Worm (Caenorhabditis elegans) whole organism, midembryonic: Measurements from ENCODE around the gene C06A1.6.

Experiments
- T22C8.4 ChIP-seq: fragments of 200-800 bp; sonication (Bioruptor generic); IDR thresholded peaks from 2 replicates; pipeline ENCODE4 v1.3.6; 2022; ENCODE audit warnings: missing genetic modification characterization, missing compliant biosample characterization
- cog-1 ChIP-seq: sonication (generic microtip); optimal IDR thresholded peaks from 2 replicates; lab custom pipeline; 2016; ENCODE audit warnings: missing genetic modification characterization, missing compliant biosample characterization
- flt-1 ChIP-seq: fragments of 200-800 bp; sonication (Bioruptor generic); IDR thresholded peaks from 2 replicates; pipeline ENCODE4 v1.3.6; 2022; ENCODE audit warnings: missing genetic modification characterization, missing compliant biosample characterization
- klf-2 ChIP-seq: fragments of 200-800 bp; sonication (Bioruptor generic); conservative IDR thresholded peaks from 2 replicates; pipeline ENCODE4 v1.3.6; 2022; ENCODE audit warnings: missing genetic modification reagents, missing genetic modification characterization, missing compliant biosample characterization
- med-1 ChIP-seq: sonication (generic microtip); optimal IDR thresholded peaks from 2 replicates; lab custom pipeline; 2017; ENCODE audit warnings: missing genetic modification characterization, mild to moderate bottlenecking, missing compliant biosample characterization, antibody characterized with exemption, missing genetic modification reagents; ENCODE audit not compliant: insufficient read depth
- ref-1 ChIP-seq: fragments of 200-800 bp; sonication (Bioruptor generic); conservative IDR thresholded peaks from 2 replicates; pipeline ENCODE4 v1.3.6; 2022; ENCODE audit warnings: missing genetic modification reagents, missing genetic modification characterization, missing compliant biosample characterization
- tab-1 ChIP-seq: fragments of 200-800 bp; sonication (Bioruptor generic); IDR thresholded peaks from 2 replicates; pipeline ENCODE4 v1.3.6; 2022; ENCODE audit warnings: missing genetic modification characterization, missing compliant biosample characterization
- ztf-23 ChIP-seq: fragments of 200-800 bp; sonication (Bioruptor generic); IDR thresholded peaks from 2 replicates; pipeline ENCODE4 v1.3.6; 2022; ENCODE audit warnings: missing genetic modification reagents, missing genetic modification characterization, missing compliant biosample characterization
- ztf-29 ChIP-seq: fragments of 200-800 bp; sonication (Bioruptor generic); IDR thresholded peaks from 2 replicates; pipeline ENCODE4 v1.3.6; 2022; ENCODE audit warnings: missing genetic modification reagents, missing genetic modification characterization, missing compliant biosample characterization

Gene C06A1.6

DNA sequence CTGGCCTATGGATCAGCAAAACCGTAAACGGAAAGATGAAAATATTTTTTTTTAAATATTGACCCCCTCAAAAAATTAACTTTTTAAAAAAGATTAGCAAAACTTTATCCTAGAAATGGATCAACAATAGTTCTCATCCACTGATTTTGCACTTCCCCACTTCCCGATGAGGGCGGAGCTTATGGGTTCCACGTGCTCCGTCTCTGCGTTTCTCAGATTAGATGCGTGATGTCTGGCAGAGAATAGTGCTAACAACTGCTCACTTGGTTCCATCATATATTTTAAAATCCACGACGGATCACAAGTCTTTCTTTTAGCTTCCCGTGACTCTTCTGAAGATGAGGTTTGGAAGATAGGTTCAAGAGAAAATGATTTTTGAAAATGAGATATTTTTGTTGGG lies 6.1 kb downstream of the C06A1.6 start:
- no peak for TF ChIP-seq cog-1 (tag; lab: Kevin White, UChicago)
- no peak for TF ChIP-seq ztf-23 (GFP tag; lab: Robert Waterston, UW)
- TF ChIP-seq T22C8.4 (GFP tag; lab: Robert Waterston, UW) = no peak
- no peak for TF ChIP-seq ztf-29 (GFP tag; lab: Robert Waterston, UW)
- no peak for TF ChIP-seq ref-1
- TF ChIP-seq klf-2 (GFP tag; lab: Robert Waterston, UW) = no peak
- TF ChIP-seq flt-1 (GFP tag; lab: Robert Waterston, UW) = no peak
- TF ChIP-seq med-1 (GFP tag; lab: Kevin White, UChicago) = no peak
- TF ChIP-seq tab-1 (GFP tag; lab: Robert Waterston, UW) = no peak

DNA sequence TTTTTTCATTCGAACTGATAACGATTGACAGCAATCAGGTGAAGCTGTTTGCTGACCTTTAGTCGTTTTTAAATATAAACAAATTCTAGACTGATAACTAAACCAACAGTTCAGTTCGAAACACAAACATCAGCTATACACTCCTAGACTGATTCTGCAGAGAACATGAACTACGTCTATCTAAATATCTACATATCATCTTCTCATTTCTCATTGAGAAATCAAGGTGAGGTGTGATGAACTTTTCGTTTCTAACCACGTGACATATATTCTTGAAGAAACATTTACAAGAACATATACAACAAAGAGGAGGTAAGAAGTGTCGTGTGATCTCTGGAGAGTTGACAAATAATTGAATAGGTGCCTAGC lies 7.3 kb downstream of the C06A1.6 start:
- TF ChIP-seq tab-1 (GFP tag; lab: Robert Waterston, UW) (no peak), klf-2 (GFP tag; lab: Robert Waterston, UW) (no peak), T22C8.4 (GFP tag; lab: Robert Waterston, UW) (no peak)

DNA sequence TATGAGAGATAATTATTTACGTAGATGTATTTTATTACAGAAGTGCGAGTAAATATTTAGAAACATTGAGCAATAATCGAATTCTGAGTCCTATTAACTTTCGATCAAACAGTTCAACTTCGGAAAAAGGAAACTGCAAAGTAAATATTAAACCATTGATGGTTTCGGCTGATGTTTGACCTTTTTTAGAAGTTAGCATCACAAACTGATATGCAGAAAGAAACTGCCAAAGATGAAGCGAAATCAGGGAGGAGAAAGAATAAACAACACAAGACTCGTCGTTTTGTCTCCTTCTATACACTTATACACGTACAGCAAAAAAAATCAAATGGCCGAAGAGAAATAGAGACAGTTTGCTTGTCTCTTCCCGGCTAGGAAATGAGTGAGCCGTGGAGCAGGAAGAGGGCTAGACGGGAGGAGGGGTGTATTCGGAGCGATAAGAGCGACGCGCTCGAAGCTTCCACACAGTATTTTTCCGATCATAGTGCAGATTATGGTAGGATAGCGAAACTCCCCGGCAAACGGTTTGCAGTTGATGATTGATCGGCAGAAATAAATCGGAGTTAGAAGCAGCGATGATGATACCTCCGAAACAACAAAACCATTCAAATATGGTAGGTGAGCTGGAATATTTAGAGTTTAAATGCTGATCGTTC lies 7.8 kb downstream of the C06A1.6 start:
- TF ChIP-seq tab-1 (GFP tag; lab: Robert Waterston, UW) (no peak), klf-2 (GFP tag; lab: Robert Waterston, UW) (no peak), flt-1 (GFP tag; lab: Robert Waterston, UW) (no peak), ref-1 (no peak), cog-1 (tag; lab: Kevin White, UChicago) (no peak), ztf-29 (GFP tag; lab: Robert Waterston, UW) (no peak), ztf-23 (GFP tag; lab: Robert Waterston, UW) (no peak), T22C8.4 (GFP tag; lab: Robert Waterston, UW) (no peak)

DNA sequence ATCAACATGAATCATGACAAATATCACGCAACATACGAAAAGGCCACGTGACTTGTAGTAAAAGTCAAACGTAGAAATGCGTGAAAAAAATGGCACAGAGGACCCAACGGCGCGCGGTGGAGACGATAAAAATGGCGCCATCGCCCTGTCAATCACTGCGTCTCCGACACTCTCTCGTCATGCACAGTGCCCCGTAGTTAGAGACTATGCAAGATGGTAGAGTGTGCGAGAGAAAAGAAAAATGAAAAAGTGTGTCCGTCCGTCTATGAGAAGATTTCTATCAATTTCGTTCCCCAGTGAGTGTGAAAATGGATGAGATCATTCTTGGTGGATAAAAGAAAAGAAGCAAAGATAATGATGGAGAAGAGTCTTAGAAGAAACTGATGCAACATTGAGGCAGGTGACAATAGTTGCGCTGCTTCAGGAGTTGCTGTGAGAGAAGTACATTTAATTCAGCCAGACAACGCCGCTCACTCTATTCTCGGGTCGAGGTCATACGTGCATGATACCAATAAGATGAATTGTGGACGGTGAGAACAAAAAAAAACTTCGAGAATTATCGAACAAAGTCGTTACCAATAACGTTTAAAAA lies 8.9 kb downstream of the C06A1.6 start:
- TF ChIP-seq tab-1 (GFP tag; lab: Robert Waterston, UW) = no peak
- 0 out of 2 replicates have a peak, but pooled peaks have one; percentile 6 for TF ChIP-seq flt-1 (GFP tag; lab: Robert Waterston, UW)

DNA sequence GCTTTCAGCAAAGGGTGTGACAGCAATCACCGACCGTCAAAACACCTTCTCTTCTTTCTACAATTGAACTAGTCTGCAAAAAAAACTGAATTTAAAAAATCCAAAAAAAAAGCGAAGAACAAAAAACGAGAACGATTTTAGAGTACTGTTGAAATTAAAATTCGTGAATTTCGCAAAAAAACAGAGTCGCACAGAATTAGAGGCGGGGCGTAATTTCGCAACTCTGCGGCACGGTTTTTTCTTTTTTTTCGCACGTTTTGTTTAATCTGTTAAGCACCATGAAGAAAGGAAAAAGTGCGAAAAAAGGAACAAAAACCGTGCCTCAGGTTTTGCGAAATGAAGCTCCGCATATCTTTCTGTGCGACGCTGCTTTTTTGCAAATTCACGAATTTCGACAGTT lies 9.5 kb downstream of the C06A1.6 start, which contains the start of gene mnk-1:
TSS of gene mnk-1 (minus strand) at position 73 of the 400 bp plus-strand sequence.
- TF ChIP-seq tab-1 (GFP tag; lab: Robert Waterston, UW) (no peak), cog-1 (tag; lab: Kevin White, UChicago) (no peak), ztf-23 (GFP tag; lab: Robert Waterston, UW) (no peak), klf-2 (GFP tag; lab: Robert Waterston, UW) (no peak), med-1 (GFP tag; lab: Kevin White, UChicago) (no peak), flt-1 (GFP tag; lab: Robert Waterston, UW) (no peak), T22C8.4 (GFP tag; lab: Robert Waterston, UW) (no peak), ztf-29 (GFP tag; lab: Robert Waterston, UW) (no peak), ref-1 (no peak)

DNA sequence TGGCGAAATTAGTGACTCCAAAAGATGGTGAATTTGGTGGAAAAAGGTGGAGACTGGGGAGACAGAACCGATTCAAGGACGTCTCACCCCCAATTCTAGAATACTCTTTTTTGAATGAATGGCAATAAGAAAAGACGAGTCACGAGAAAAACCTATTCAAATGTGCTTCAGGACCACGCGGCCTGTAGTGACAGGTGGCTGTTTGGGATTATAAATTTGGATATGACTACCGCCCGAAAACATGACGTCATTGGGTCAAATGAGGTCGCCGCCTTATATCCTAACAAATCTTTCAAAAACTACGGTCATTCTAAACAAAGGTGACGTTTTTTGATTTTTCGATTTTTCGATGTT lies 10.5 kb downstream of the C06A1.6 start:
- TF ChIP-seq cog-1 (tag; lab: Kevin White, UChicago) = no peak
- no peak for TF ChIP-seq med-1 (GFP tag; lab: Kevin White, UChicago)
- TF ChIP-seq ztf-23 (GFP tag; lab: Robert Waterston, UW) = no peak
- TF ChIP-seq flt-1 (GFP tag; lab: Robert Waterston, UW) = 0 out of 2 replicates have a peak, but pooled peaks have one; percentile 31
- no peak for TF ChIP-seq T22C8.4 (GFP tag; lab: Robert Waterston, UW)

DNA sequence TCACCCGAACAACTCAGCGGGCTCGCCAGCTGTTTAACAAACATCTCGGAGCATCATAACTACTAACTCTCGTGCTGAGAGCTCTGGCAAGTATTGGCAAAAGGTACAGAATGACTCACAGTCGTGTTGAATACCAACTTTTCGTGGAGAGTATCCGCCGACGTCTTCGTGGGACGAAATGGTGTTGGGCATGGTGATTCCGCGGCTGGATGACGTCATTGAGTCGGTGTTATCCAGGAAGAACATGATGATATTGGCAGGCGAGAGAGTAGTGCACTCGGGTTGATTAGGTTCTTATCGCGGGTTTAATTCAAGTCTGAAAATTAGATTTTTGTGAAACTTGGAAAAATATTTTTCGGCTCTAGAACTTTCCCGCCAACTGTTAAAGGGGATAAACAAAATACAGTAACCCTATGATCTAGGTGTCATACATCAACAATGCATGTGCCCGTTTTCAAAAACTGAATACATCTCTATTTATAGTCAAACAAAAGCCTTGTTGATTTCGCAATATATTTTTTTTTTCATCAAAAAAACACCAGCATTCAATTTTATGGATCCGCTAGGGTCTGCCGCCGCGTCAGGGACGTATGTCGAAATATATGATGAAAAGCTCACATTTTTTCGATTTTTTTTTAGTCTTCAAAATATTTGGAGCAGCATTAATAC lies 11.0 kb downstream of the C06A1.6 start:
- no peak for TF ChIP-seq ztf-29 (GFP tag; lab: Robert Waterston, UW)
- 0 out of 2 replicates have a peak, but pooled peaks have one; percentile 28 for TF ChIP-seq tab-1 (GFP tag; lab: Robert Waterston, UW)

DNA sequence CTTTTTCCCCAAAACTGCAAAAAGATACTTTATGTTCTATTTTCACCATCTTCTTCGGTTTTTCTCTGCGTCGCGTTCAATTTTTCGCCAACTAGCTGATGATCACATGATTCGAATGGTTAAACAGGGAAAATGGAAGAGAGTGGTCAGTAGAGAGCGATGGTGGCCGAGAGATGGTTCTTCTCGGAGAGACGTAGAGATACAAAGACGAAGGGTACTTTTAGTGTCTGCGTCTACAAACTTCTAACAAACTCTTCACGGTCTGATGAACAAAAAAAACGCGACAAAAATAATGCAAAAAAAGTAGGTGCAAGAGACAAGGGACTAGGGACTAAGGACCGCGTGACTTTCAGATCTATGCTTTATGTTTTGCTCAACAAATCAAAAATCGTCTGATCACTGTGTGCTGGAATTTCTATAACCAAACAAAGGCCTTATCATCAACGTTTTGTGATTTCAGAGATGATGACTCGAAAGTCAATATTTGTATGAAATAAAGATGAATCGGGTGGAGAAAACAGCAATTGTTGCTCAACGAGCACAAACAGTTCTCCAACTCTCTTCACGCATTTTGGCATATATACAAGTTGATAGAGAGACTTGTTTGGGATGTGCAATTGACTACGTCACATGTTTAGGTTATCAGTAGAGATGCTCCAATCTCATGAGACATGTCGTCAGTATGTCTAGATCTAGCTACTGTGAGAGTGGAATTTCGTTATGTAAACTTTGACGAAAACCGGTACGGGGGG lies 12.3 kb downstream of the C06A1.6 start:
- TF ChIP-seq med-1 (GFP tag; lab: Kevin White, UChicago) (no peak), ztf-23 (GFP tag; lab: Robert Waterston, UW) (0 out of 2 replicates have a peak, but pooled peaks have one; percentile 57), tab-1 (GFP tag; lab: Robert Waterston, UW) (no peak), klf-2 (GFP tag; lab: Robert Waterston, UW) (no peak), flt-1 (GFP tag; lab: Robert Waterston, UW) (no peak), T22C8.4 (GFP tag; lab: Robert Waterston, UW) (no peak), ztf-29 (GFP tag; lab: Robert Waterston, UW) (no peak), cog-1 (tag; lab: Kevin White, UChicago) (peak; percentile 16), ref-1 (no peak)
